Fruit fly (Drosophila melanogaster) Kc167 (cell line): Measurements from ENCODE around the gene Eig71Eb.

Experiments
- Myc ChIP-seq: fragments of >200 bp; optimal IDR thresholded peaks from 2 replicates; lab custom pipeline; 2017; ENCODE audit warnings: missing external identifiers
- Sin3A ChIP-seq: fragments of >200 bp; optimal IDR thresholded peaks from 2 replicates; lab custom pipeline; 2018; ENCODE audit warnings: missing external identifiers
- h ChIP-seq: fragments of >200 bp; optimal IDR thresholded peaks from 3 replicates; lab custom pipeline; 2018; ENCODE audit warnings: missing external identifiers
- insv ChIP-seq: fragments of >200 bp; optimal IDR thresholded peaks from 3 replicates; lab custom pipeline; 2018; ENCODE audit warnings: missing external identifiers
- psq ChIP-seq: fragments of >200 bp; optimal IDR thresholded peaks from 2 replicates; lab custom pipeline; 2017; ENCODE audit warnings: missing external identifiers
- ttk ChIP-seq: sonication (Bioruptor generic); optimal IDR thresholded peaks from 2 replicates; lab custom pipeline; 2017; ENCODE audit warnings: missing external identifiers

The Eig71Eb gene

DNA sequence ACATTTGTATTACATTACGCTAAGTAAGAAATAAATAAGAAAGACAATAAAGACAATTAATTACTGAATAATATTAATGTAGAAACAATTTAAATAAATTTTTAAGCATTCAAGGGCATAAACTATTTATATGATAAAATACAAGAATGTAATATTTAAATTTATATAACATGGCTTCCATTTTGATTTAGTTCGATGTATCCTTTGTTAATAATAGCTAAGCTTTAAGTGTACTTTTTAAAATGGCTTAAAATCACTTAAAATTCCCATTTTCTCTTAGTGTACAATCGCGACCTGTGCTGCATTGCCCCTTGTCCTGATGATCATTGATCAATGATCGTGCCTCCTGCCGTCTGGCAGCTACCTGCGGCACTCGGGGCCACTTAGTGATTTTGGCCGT lies 20.7 kb downstream of the Eig71Eb start:
- TF ChIP-seq Myc (no peak), Sin3A (lab: Kevin White, UChicago) (no peak), insv (lab: Kevin White, UChicago) (no peak), psq (lab: Kevin White, UChicago) (no peak), ttk (lab: Kevin White, UChicago) (no peak), h (lab: Kevin White, UChicago) (no peak)

DNA sequence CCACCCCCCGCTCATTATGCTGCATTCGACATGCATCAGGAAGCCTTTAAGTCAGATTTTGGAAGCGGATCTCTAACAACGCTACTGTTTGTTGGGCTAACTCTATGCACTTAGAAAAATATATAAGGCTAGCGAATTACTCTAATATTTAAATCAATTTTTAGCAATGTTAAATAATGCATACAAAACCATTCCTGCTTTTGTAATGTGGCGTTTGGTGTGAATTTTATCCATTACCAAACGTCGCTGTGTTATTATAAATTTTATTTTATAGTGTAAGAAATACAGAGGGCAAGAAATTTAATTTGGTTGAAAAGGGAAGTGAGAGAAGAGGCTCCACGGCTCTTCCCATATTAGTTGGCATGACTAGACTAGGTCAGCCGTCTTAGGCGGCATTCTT lies 23.1 kb downstream of the Eig71Eb start:
- TF ChIP-seq psq (lab: Kevin White, UChicago) (no peak), h (lab: Kevin White, UChicago) (no peak), insv (lab: Kevin White, UChicago) (no peak), ttk (lab: Kevin White, UChicago) (no peak), Myc (no peak), Sin3A (lab: Kevin White, UChicago) (no peak)

DNA sequence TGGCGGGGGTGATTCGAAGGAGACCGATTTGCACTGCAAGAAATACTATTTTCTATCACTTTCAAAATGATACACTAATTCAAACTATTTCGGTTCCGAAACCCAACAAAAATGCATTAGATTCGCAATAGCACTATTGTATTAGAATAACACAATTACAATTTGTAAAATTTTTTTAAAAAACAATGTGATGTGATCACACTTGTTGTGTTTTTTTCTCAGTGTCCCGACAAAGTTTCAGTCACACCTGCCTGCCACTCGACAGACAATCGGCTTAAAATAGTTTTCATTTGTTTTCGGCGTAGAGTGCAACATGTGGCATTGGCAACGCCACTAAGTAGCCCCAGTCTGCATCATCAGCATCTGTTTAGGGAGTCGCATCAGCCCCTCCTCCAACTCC lies 25.4 kb downstream of the Eig71Eb start:
- TF ChIP-seq ttk (lab: Kevin White, UChicago), result no peak
- TF ChIP-seq Myc, result no peak
- TF ChIP-seq Sin3A (lab: Kevin White, UChicago), result no peak
- TF ChIP-seq psq (lab: Kevin White, UChicago), result no peak
- no peak for TF ChIP-seq h (lab: Kevin White, UChicago)
- TF ChIP-seq insv (lab: Kevin White, UChicago), result no peak

DNA sequence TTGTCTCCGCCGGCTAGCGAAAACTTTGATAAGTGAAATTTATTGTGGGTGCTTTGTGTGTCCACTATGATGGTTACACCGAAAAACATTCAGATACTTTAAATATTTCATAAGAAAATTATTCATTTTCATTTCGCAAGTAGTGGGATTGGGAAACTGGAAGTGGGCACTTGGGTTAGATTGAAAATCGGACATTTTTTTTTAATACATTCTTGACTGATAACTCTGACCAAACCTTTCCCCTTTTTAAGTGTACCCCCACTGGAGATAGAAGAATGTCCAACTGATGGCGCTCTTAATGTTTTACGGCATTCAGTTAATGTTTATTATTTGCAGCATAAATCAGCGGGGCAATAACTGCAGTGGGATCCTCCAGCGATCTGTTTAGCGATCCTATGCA lies 27.9 kb downstream of the Eig71Eb start:
- TF ChIP-seq ttk (lab: Kevin White, UChicago), result no peak
- no peak for TF ChIP-seq Sin3A (lab: Kevin White, UChicago)
- no peak for TF ChIP-seq h (lab: Kevin White, UChicago)
- TF ChIP-seq psq (lab: Kevin White, UChicago), result no peak
- no peak for TF ChIP-seq Myc

DNA sequence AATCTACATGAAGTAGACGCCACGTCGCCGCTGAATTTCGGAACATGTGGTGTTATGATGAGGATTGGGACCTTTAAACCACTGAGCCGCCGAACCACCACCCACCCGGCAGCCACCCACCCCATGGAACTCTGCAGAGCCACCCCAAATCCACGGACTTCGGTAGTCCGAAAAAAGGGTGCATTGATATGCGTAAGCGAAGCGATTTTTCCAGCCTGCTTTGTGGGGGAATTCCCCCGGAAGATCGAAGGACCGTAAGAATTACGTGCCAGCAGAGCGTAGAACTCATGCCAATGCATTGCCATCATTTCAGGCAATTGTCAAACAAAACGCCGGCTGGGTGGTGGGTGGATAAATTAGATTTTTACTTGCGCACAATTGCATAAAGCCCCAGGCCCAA lies 28.5 kb downstream of the Eig71Eb start:
- TF ChIP-seq Sin3A (lab: Kevin White, UChicago) (no peak), Myc (no peak), ttk (lab: Kevin White, UChicago) (no peak), insv (lab: Kevin White, UChicago) (no peak)

DNA sequence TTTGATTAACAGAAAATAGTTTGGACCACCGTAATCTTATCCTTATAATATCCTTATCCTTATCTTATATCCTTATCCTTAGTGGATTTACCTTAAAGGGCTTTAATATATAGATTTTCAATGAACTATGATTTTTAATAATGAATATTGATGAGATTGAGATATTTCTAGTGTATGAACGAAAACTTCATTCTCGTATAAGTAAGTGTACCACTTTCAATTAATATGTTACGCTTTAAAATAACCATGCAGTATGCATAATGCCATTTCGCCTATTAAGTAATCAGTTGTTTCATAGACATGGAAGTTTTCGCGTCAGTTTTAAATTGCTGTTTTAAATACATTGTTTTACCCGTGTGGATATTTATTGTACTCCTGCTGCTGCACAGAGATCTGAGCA lies 29.7 kb downstream of the Eig71Eb start, which contains the start of gene CG7304:
TSS of gene CG7304 (plus strand) at position 301 of the 400 bp plus-strand sequence.
- no peak for TF ChIP-seq psq (lab: Kevin White, UChicago)
- no peak for TF ChIP-seq ttk (lab: Kevin White, UChicago)
- no peak for TF ChIP-seq insv (lab: Kevin White, UChicago)
- TF ChIP-seq Myc, result no peak
- TF ChIP-seq h (lab: Kevin White, UChicago), result no peak
- TF ChIP-seq Sin3A (lab: Kevin White, UChicago), result no peak

DNA sequence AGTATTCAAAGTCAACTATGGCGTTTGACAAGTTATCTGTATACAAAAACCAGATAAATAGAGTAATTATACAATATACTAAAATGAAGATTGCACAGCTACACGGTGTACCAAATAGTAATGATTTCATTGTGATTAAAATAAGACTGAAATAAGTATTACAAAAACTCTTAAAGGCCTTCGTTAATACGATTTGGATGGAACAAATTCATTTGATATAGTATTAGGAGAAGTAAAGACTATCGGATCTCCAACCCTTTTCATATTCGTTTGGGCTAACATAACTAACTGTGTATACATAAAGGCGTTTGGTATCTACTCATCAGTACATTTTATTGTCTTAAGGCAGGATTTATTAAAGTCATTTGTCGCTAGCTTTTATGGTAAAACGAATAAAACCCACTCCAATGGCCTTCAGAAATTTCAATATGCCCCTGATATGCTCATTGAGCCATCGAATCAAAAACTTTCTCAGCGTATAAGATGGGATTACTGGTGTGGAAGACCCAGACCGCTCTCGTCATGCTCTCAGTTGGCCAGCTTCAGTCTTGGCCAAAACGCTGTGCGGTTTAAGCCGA lies 33.7 kb downstream of the Eig71Eb start, which contains the start of the genes CG7579 and Pgant8:
TSS of gene CG7579 (minus strand) at position 101 of the 578 bp plus-strand sequence.
TSS of gene Pgant8 (plus strand) at position 528 of the 578 bp plus-strand sequence.
- TF ChIP-seq Sin3A (lab: Kevin White, UChicago) (no peak), Myc (no peak), insv (lab: Kevin White, UChicago) (no peak), ttk (lab: Kevin White, UChicago) (no peak), psq (lab: Kevin White, UChicago) (no peak), h (lab: Kevin White, UChicago) (no peak)

DNA sequence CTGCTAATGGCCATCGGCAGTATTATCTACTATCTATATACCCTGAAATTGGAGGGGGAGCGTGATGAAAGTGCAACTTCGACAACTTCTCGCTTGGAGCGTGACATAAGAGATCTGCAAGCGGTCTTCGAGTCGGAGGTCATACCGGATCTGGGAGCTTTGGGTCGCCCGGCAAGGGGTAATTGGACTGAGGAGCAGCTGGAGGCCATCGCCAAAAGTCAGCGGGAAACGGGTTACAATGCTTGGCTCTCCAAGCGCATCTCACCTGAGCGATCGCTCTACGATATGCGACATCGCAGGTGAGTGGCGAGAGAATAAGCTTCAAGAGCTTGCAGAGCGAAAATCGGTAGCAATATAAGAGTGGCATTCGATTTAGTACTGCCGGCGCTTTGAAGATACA lies 34.3 kb downstream of the Eig71Eb start:
- TF ChIP-seq psq (lab: Kevin White, UChicago) (no peak), Sin3A (lab: Kevin White, UChicago) (no peak), ttk (lab: Kevin White, UChicago) (no peak)

DNA sequence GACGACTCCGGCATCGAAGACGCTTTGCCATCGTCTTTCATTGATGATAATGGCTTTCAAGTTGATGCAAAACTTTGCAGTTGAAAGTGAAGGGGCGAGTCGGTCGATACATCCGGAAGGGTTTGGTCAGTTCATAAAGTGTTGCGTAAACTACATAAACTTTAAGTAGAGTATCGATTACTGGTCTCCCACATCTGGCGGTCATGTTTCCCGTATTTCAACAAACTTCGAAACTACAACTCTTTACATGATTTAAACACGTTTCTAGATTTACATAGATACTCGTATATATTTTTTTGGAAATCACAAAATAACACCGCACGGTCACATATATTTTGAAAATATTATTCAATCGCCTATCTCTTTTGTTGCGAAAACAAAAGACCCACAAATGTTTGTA lies 38.1 kb downstream of the Eig71Eb start, which contains the start of gene CG34452:
TSS of gene CG34452 (minus strand) at position 101 of the 400 bp plus-strand sequence.
- TF ChIP-seq Sin3A (lab: Kevin White, UChicago) (no peak), Myc (no peak), psq (lab: Kevin White, UChicago) (no peak), h (lab: Kevin White, UChicago) (no peak), ttk (lab: Kevin White, UChicago) (no peak), insv (lab: Kevin White, UChicago) (no peak)

DNA sequence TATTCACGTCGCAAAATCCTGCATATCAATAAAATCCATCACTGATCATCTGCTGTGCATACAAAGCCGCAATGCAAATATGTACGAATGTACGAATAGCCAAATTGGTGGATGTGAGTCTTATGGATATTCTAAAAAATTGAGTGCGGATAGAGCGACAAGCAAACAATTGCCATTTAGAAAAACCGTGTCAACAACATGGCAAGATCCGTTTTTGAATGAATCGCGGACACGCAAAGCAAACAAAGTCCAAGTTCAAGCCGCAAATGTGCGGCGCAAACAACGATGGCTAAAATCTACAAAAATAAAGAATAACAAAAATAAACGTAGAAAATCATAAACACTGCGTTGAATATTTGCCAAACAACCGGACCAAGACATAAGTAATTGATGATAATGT lies 39.8 kb downstream of the Eig71Eb start:
- TF ChIP-seq psq (lab: Kevin White, UChicago) (no peak), Myc (no peak), Sin3A (lab: Kevin White, UChicago) (no peak), insv (lab: Kevin White, UChicago) (no peak), ttk (lab: Kevin White, UChicago) (no peak), h (lab: Kevin White, UChicago) (no peak)

DNA sequence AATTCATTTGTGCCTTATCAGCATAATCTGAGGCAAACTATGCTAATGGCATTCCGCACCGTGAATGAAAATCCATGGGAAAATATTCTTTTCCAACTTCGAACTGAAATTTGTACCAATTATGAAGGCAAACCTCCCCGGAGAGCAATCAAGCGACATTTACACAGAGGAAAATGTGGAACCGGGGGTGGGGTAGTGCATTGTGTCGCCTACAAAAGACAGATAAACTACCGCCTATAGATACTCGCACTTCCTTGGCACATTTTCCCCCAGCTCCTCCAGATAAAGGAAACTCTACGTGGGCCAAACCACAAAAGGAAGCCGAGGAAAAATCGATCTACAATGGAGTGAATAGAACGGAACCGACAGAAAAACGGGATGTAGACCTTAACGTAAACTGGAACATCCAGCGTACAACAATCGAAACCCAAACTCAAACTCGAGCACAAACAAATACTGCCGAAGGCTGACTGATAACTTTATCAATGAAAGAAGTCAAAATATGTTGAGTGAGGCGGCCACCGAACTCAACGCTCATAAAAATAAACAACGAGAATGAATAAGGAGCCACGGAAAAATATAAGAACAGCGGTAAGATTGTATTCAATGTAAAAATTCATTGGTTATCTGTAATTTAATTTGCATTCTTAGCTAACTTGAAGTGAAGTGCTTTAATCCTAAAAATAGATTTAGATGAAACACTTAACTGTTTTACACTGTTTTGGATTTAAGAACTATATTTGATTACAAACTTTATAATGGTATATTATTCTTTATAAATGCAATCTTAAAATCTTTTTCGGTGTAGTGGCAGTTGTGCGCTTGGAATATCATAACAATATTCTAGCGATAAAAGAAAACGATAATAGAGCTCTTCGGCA lies 41.2 kb downstream of the Eig71Eb start:
- TF ChIP-seq psq (lab: Kevin White, UChicago) (no peak), Myc (no peak), insv (lab: Kevin White, UChicago) (no peak), ttk (lab: Kevin White, UChicago) (no peak), Sin3A (lab: Kevin White, UChicago) (no peak), h (lab: Kevin White, UChicago) (no peak)
